Worm (Caenorhabditis elegans) whole organism, late embryonic: ENCODE measurements around the gene gst-35.
A peak's percentile ranks its signal among the peaks of the same experiment; 100 is the strongest.

ENCODE experiments used
- C08G9.2 ChIP-seq: sonication (generic microtip); optimal IDR thresholded peaks from 2 replicates; lab custom pipeline; 2016; ENCODE audit warnings: mild to moderate bottlenecking, missing genetic modification characterization, moderate library complexity, missing compliant biosample characterization
- C38D4.7 ChIP-seq: fragments of 200-800 bp; sonication (Bioruptor generic); optimal IDR thresholded peaks from 2 replicates; lab custom pipeline; 2018; ENCODE audit warnings: mild to moderate bottlenecking, missing genetic modification characterization, moderate library complexity, missing compliant biosample characterization
- F13H6.1 ChIP-seq: sonication (generic microtip); optimal IDR thresholded peaks from 2 replicates; lab custom pipeline; 2016; ENCODE audit warnings: missing genetic modification characterization, missing compliant biosample characterization
- Y22D7AL.16 ChIP-seq: sonication (generic microtip); optimal IDR thresholded peaks from 2 replicates; lab custom pipeline; 2016; ENCODE audit warnings: missing genetic modification characterization, missing compliant biosample characterization
- ahr-1 ChIP-seq: sonication (generic microtip); optimal IDR thresholded peaks from 2 replicates; lab custom pipeline; 2016; ENCODE audit warnings: missing genetic modification characterization, missing compliant biosample characterization
- ceh-18 ChIP-seq: sonication (generic microtip); optimal IDR thresholded peaks from 2 replicates; lab custom pipeline; 2016; ENCODE audit warnings: missing genetic modification characterization, missing compliant biosample characterization
- ceh-19 ChIP-seq: fragments of 200-800 bp; sonication (Bioruptor generic); optimal IDR thresholded peaks from 2 replicates; lab custom pipeline; 2018; ENCODE audit warnings: mild to moderate bottlenecking, missing genetic modification characterization, missing compliant biosample characterization
- ceh-31 ChIP-seq: sonication (generic microtip); optimal IDR thresholded peaks from 2 replicates; lab custom pipeline; 2016; ENCODE audit warnings: missing genetic modification characterization, missing compliant biosample characterization
- ceh-34 ChIP-seq: sonication (generic microtip); optimal IDR thresholded peaks from 2 replicates; lab custom pipeline; 2016; ENCODE audit warnings: mild to moderate bottlenecking, missing genetic modification characterization, missing compliant biosample characterization
- ceh-48 ChIP-seq: sonication (generic microtip); optimal IDR thresholded peaks from 2 replicates; lab custom pipeline; 2016; ENCODE audit warnings: missing genetic modification characterization, inconsistent platforms, missing compliant biosample characterization
- ceh-6 ChIP-seq: fragments of 200-800 bp; sonication (Bioruptor generic); optimal IDR thresholded peaks from 2 replicates; lab custom pipeline; 2018; ENCODE audit warnings: mild to moderate bottlenecking, missing genetic modification characterization, missing compliant biosample characterization
- dmd-4 ChIP-seq: sonication (generic microtip); optimal IDR thresholded peaks from 2 replicates; lab custom pipeline; 2016; ENCODE audit warnings: borderline replicate concordance, missing genetic modification characterization, missing compliant biosample characterization
- dve-1 ChIP-seq: sonication (generic microtip); optimal IDR thresholded peaks from 2 replicates; lab custom pipeline; 2017; ENCODE audit warnings: antibody characterized with exemption, mild to moderate bottlenecking, missing genetic modification characterization, missing compliant biosample characterization
- elt-2 ChIP-seq: sonication (generic microtip); optimal IDR thresholded peaks from 2 replicates; lab custom pipeline; 2016; ENCODE audit warnings: missing genetic modification reagents, missing genetic modification characterization, missing compliant biosample characterization
- elt-4 ChIP-seq: sonication (generic microtip); optimal IDR thresholded peaks from 2 replicates; lab custom pipeline; 2016; ENCODE audit warnings: missing genetic modification characterization, missing compliant biosample characterization
- ets-4 ChIP-seq: sonication (generic microtip); optimal IDR thresholded peaks from 2 replicates; lab custom pipeline; 2016; ENCODE audit warnings: missing genetic modification characterization, missing compliant biosample characterization
- eyg-1 ChIP-seq: sonication (generic microtip); optimal IDR thresholded peaks from 2 replicates; lab custom pipeline; 2016; ENCODE audit warnings: missing genotype, missing genetic modification characterization, missing compliant biosample characterization
- fax-1 ChIP-seq: sonication (generic microtip); optimal IDR thresholded peaks from 2 replicates; lab custom pipeline; 2016; ENCODE audit warnings: missing genotype, missing genetic modification characterization, missing compliant biosample characterization
- fkh-10 ChIP-seq: fragments of 150-350 bp; optimal IDR thresholded peaks from 2 replicates; lab custom pipeline; 2014; ENCODE audit warnings: missing biosample characterization, missing genetic modification reagents, missing genetic modification characterization
- fkh-6 ChIP-seq: sonication (generic microtip); optimal IDR thresholded peaks from 2 replicates; lab custom pipeline; 2016; ENCODE audit warnings: missing genetic modification characterization, missing compliant biosample characterization
- hlh-30 ChIP-seq: sonication (generic microtip); optimal IDR thresholded peaks from 2 replicates; lab custom pipeline; 2017; ENCODE audit warnings: antibody characterized with exemption, missing genetic modification characterization, missing compliant biosample characterization; ENCODE audit not compliant: insufficient read depth
- hlh-6 ChIP-seq: sonication (generic microtip); optimal IDR thresholded peaks from 2 replicates; lab custom pipeline; 2016; ENCODE audit warnings: missing genotype, missing genetic modification characterization, missing compliant biosample characterization
- lim-6 ChIP-seq: sonication (generic microtip); optimal IDR thresholded peaks from 2 replicates; lab custom pipeline; 2016; ENCODE audit warnings: missing genetic modification characterization, missing compliant biosample characterization
- lin-11 ChIP-seq: fragments of 200-800 bp; sonication (Bioruptor generic); optimal IDR thresholded peaks from 2 replicates; lab custom pipeline; 2018; ENCODE audit warnings: mild to moderate bottlenecking, missing genetic modification characterization, missing compliant biosample characterization
- madf-2 ChIP-seq: sonication (generic microtip); optimal IDR thresholded peaks from 2 replicates; lab custom pipeline; 2017; ENCODE audit warnings: missing genetic modification characterization, missing compliant biosample characterization
- mec-3 ChIP-seq: sonication (generic microtip); optimal IDR thresholded peaks from 2 replicates; lab custom pipeline; 2016; ENCODE audit warnings: borderline replicate concordance, missing genetic modification characterization, missing compliant biosample characterization
- nhr-232 ChIP-seq: sonication (generic microtip); optimal IDR thresholded peaks from 2 replicates; lab custom pipeline; 2016; ENCODE audit warnings: missing genetic modification characterization, missing compliant biosample characterization
- npax-4 ChIP-seq: sonication (generic microtip); optimal IDR thresholded peaks from 2 replicates; lab custom pipeline; 2016; ENCODE audit warnings: missing genetic modification characterization, missing compliant biosample characterization
- pag-3 ChIP-seq: sonication (generic microtip); optimal IDR thresholded peaks from 2 replicates; lab custom pipeline; 2016; ENCODE audit warnings: missing compliant biosample characterization, missing genetic modification characterization, borderline replicate concordance
- pax-1 ChIP-seq: fragments of 150-350 bp; optimal IDR thresholded peaks from 2 replicates; lab custom pipeline; 2014; ENCODE audit warnings: missing biosample characterization, missing genetic modification characterization
- rnt-1 ChIP-seq: sonication (generic microtip); optimal IDR thresholded peaks from 2 replicates; lab custom pipeline; 2016; ENCODE audit warnings: missing genetic modification characterization, missing compliant biosample characterization
- sdc-2 ChIP-seq: sonication (generic microtip); optimal IDR thresholded peaks from 2 replicates; lab custom pipeline; 2016; ENCODE audit warnings: missing genotype, missing genetic modification characterization, missing compliant biosample characterization
- sox-2 ChIP-seq: fragments of 200-800 bp; sonication (Bioruptor generic); IDR thresholded peaks from 2 replicates; pipeline ENCODE4 v1.3.6; 2022; ENCODE audit warnings: missing genetic modification reagents, missing genetic modification characterization, missing compliant biosample characterization
- syd-9 ChIP-seq: sonication (generic microtip); optimal IDR thresholded peaks from 2 replicates; lab custom pipeline; 2016; ENCODE audit warnings: mild to moderate bottlenecking, missing genetic modification characterization, moderate library complexity, missing compliant biosample characterization
- tbx-2 ChIP-seq: sonication (generic microtip); optimal IDR thresholded peaks from 2 replicates; lab custom pipeline; 2016; ENCODE audit warnings: missing genetic modification characterization, missing compliant biosample characterization
- tbx-7 ChIP-seq: sonication (generic microtip); optimal IDR thresholded peaks from 2 replicates; lab custom pipeline; 2016; ENCODE audit warnings: missing genotype, missing genetic modification characterization, missing compliant biosample characterization
- ttx-3 ChIP-seq: sonication (generic microtip); optimal IDR thresholded peaks from 2 replicates; lab custom pipeline; 2016; ENCODE audit warnings: missing genetic modification reagents, missing genetic modification characterization, missing compliant biosample characterization
- unc-3 ChIP-seq, 2 experiments: fragments of 200-800 bp in 1 of 2; sonication (Bioruptor generic) in 1 of 2; sonication (generic microtip) in 1 of 2; conservative IDR thresholded peaks in 1 of 2; optimal IDR thresholded peaks in 1 of 2; 2 replicates each; pipeline versions ENCODE4 v1.3.6 to Lab custom; 2016 to 2022; ENCODE audit warnings: missing compliant biosample characterization in 2 of 2, missing genetic modification characterization in 2 of 2, missing genetic modification reagents in 1 of 2
- unc-42 ChIP-seq: sonication (generic microtip); optimal IDR thresholded peaks from 2 replicates; lab custom pipeline; 2016; ENCODE audit warnings: missing genotype, missing genetic modification characterization, missing compliant biosample characterization
- unc-55 ChIP-seq: sonication (generic microtip); optimal IDR thresholded peaks from 2 replicates; lab custom pipeline; 2017; ENCODE audit warnings: missing biosample characterization, missing genetic modification reagents, missing genetic modification characterization
- unc-86 ChIP-seq: sonication (generic microtip); optimal IDR thresholded peaks from 2 replicates; lab custom pipeline; 2016; ENCODE audit warnings: missing genetic modification characterization, missing compliant biosample characterization

gst-35 gene

DNA sequence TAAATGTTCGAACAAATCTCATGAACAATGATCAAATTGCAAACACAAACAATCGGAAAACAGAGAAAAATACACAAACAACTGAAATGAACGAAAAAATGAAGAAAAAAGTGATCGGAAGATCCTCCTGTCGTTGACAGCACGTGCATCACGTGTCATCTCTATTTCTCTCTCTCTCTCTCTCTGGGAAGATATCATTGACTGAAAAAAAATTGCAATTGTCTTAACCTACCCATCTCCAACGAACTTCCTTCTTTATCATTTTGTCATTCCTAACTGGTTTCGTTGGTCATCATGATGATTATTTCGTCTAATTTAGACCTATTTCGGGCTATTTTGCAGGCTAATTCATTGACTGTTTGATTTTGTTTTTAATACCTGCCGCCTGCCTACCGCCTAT lies 20.2 kb upstream of the gst-35 start:
- TF ChIP-seq ahr-1 (tag; lab: Kevin White, UChicago) (no peak), Y22D7AL.16 (no peak), ceh-31 (tag; lab: Kevin White, UChicago) (no peak), madf-2 (tag; lab: Kevin White, UChicago) (no peak), ceh-19 (GFP tag; lab: Kevin White, UChicago) (no peak), sdc-2 (tag; lab: Kevin White, UChicago) (no peak), elt-2 (no peak), pax-1 (tag; lab: Kevin White, UChicago) (no peak), fkh-6 (tag; lab: Kevin White, UChicago) (no peak), C08G9.2 (no peak), npax-4 (tag; lab: Kevin White, UChicago) (no peak), sox-2 (no peak), ceh-48 (tag; lab: Kevin White, UChicago) (no peak), lin-11 (tag; lab: Kevin White, UChicago) (no peak), syd-9 (no peak), ets-4 (tag; lab: Kevin White, UChicago) (no peak), dmd-4 (tag; lab: Kevin White, UChicago) (no peak), hlh-30 (tag; lab: Kevin White, UChicago) (no peak), nhr-232 (tag; lab: Kevin White, UChicago) (no peak), F13H6.1 (tag; lab: Kevin White, UChicago) (no peak)

- no peak for TF ChIP-seq pag-3 (tag; lab: Kevin White, UChicago)
- TF ChIP-seq fax-1 (tag; lab: Kevin White, UChicago) = no peak
- no peak for TF ChIP-seq ets-4 (tag; lab: Kevin White, UChicago)
- TF ChIP-seq dve-1 (tag; lab: Kevin White, UChicago) = peak; percentile 65
- no peak for TF ChIP-seq unc-42 (tag; lab: Kevin White, UChicago)
- TF ChIP-seq ceh-48 (tag; lab: Kevin White, UChicago) = no peak
- TF ChIP-seq C38D4.7 (GFP tag; lab: Kevin White, UChicago) = no peak
- TF ChIP-seq ceh-34 = no peak
- TF ChIP-seq, all 69 proteins: peak for 1
These were observed 19.1 kb upstream of the gst-35 start for ce11 chrII:15204069-15204850.

DNA sequence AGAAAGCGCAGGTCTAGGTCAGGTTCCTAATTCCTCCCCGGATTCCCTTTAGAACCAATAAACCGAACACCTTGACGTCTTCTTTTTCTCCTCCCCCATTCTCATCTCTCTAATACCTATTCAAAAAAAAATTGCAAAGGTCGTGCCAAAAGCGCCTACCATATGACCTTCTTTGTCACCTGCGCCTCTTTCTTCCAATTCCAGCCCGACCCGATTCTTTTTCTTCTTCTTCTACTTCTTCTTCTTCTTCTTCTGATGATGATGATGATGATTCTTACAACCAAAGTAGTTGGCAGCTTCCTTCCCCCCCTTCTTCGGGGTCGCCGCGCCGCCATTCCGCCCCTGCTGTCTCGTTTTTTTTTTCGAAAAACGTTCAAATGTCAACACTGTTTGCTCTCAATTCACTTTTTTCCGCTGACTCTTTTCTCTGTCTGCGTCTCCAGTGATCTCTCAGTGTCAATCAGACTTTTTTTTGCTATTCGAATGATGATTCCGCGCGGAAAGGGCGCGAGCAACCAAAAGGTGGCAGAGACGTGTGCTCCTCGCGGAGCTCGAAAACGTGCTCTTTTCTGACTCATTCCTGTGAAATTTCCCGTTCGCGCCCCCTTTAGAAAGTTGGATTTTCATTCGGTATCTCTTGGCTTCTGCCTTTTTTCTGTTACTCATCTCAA lies 18.3 kb upstream of the gst-35 start:
- TF ChIP-seq eyg-1 = no peak
- no peak for TF ChIP-seq unc-3 (GFP tag; conservative IDR thresholded peaks at IDR 0.05; lab: Robert Waterston, UW)
- TF ChIP-seq unc-3 (tag; optimal IDR thresholded peaks at IDR 0.05; lab: Kevin White, UChicago) = no peak
- no peak for TF ChIP-seq tbx-7
- TF ChIP-seq rnt-1 (tag; lab: Kevin White, UChicago) = no peak
- TF ChIP-seq tbx-2 = no peak
- no peak for TF ChIP-seq elt-4
- TF ChIP-seq, all 69 proteins: peak for 0

DNA sequence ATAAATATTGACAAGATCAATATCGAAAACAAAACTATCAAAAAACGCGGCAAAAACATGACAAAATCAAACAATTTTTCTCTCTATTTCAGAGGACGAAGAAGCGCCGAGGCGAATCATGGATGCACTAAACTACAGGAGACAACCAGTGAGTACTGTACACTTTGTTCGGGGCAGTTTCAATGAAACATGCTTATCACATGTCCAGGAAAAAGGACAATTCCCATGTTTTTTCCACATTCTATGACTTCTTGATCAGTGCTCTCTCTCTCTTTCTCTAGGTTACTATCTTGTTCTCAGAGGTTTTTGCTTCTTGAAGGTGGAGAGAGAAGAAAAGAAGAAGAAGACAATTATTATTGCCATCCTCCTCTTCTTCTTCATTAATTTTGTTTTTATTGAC lies 12.3 kb upstream of the gst-35 start:
- TF ChIP-seq unc-86 (tag; lab: Kevin White, UChicago) (no peak), dve-1 (tag; lab: Kevin White, UChicago) (no peak), unc-55 (no peak), lim-6 (tag; lab: Kevin White, UChicago) (no peak), tbx-7 (no peak), nhr-232 (tag; lab: Kevin White, UChicago) (no peak), dmd-4 (tag; lab: Kevin White, UChicago) (no peak), hlh-6 (tag; lab: Kevin White, UChicago) (no peak), ceh-6 (GFP tag; lab: Kevin White, UChicago) (no peak), ttx-3 (tag; lab: Kevin White, UChicago) (no peak), unc-42 (tag; lab: Kevin White, UChicago) (no peak), fkh-10 (GFP tag; lab: Kevin White, UChicago) (no peak), ceh-18 (tag; lab: Kevin White, UChicago) (no peak), lin-11 (tag; lab: Kevin White, UChicago) (no peak), ceh-19 (GFP tag; lab: Kevin White, UChicago) (no peak), pag-3 (tag; lab: Kevin White, UChicago) (no peak), mec-3 (tag; lab: Kevin White, UChicago) (no peak)
- TF ChIP-seq, all 69 proteins: peak for 0
